Worm (Caenorhabditis elegans) whole organism, mixed stage, embryonic: Measurements from ENCODE around the gene fbxa-96.

Experiments used
- M03D4.4 ChIP-seq: sonication (generic microtip); optimal IDR thresholded peaks from 2 replicates; lab custom pipeline; 2017; ENCODE audit warnings: mild to moderate bottlenecking, missing genetic modification characterization, missing compliant biosample characterization
- bed-3 ChIP-seq: fragments of 200-800 bp; sonication (Bioruptor generic); optimal IDR thresholded peaks from 3 replicates; lab custom pipeline; 2018; ENCODE audit warnings: mild to moderate bottlenecking, missing genetic modification characterization, moderate library complexity, missing compliant biosample characterization
- blmp-1 ChIP-seq: fragments of 150-350 bp; optimal IDR thresholded peaks from 2 replicates; lab custom pipeline; 2014; ENCODE audit warnings: missing biosample characterization, missing genetic modification characterization
- ceh-39 ChIP-seq: fragments of 150-350 bp; optimal IDR thresholded peaks from 2 replicates; lab custom pipeline; 2014; ENCODE audit warnings: missing biosample characterization, missing genetic modification characterization
- ceh-43 ChIP-seq: fragments of 200-800 bp; sonication (Bioruptor generic); optimal IDR thresholded peaks from 2 replicates; lab custom pipeline; 2018; ENCODE audit warnings: mild to moderate bottlenecking, missing genetic modification characterization, moderate library complexity, missing compliant biosample characterization
- ceh-83 ChIP-seq: fragments of 200-800 bp; sonication (Bioruptor generic); optimal IDR thresholded peaks from 2 replicates; lab custom pipeline; 2018; ENCODE audit warnings: mild to moderate bottlenecking, missing genetic modification characterization, missing compliant biosample characterization
- ces-1 ChIP-seq: fragments of 150-350 bp; optimal IDR thresholded peaks from 2 replicates; lab custom pipeline; 2014; ENCODE audit warnings: missing biosample characterization, missing genetic modification reagents, missing genetic modification characterization
- cnd-1 ChIP-seq: fragments of 200-800 bp; sonication (Bioruptor generic); optimal IDR thresholded peaks from 2 replicates; lab custom pipeline; 2018; ENCODE audit warnings: mild to moderate bottlenecking, missing genetic modification characterization, missing compliant biosample characterization
- drap-1 ChIP-seq: fragments of 200-800 bp; sonication (Bioruptor generic); optimal IDR thresholded peaks from 3 replicates; lab custom pipeline; 2018; ENCODE audit warnings: mild to moderate bottlenecking, missing genetic modification characterization, missing compliant biosample characterization
- elt-1 ChIP-seq: sonication (generic microtip); optimal IDR thresholded peaks from 2 replicates; lab custom pipeline; 2017; ENCODE audit warnings: missing genetic modification characterization, mild to moderate bottlenecking, missing compliant biosample characterization, antibody characterized with exemption, moderate library complexity, borderline replicate concordance; ENCODE audit not compliant: insufficient read depth
- elt-3 ChIP-seq: fragments of 150-350 bp; optimal IDR thresholded peaks from 2 replicates; lab custom pipeline; 2014; ENCODE audit warnings: missing biosample characterization, missing genetic modification characterization
- flh-1 ChIP-seq: fragments of 200-800 bp; sonication (Bioruptor generic); optimal IDR thresholded peaks from 2 replicates; lab custom pipeline; 2018; ENCODE audit warnings: mild to moderate bottlenecking, missing genetic modification characterization, moderate library complexity, missing compliant biosample characterization
- ham-2 ChIP-seq: fragments of 200-800 bp; sonication (Bioruptor generic); optimal IDR thresholded peaks from 2 replicates; lab custom pipeline; 2018; ENCODE audit warnings: mild to moderate bottlenecking, missing genetic modification characterization, missing compliant biosample characterization
- hlh-1 ChIP-seq: fragments of 150-350 bp; optimal IDR thresholded peaks from 2 replicates; lab custom pipeline; 2014; ENCODE audit warnings: missing biosample characterization, missing genetic modification reagents, missing genetic modification characterization
- lin-13 ChIP-seq: fragments of 150-350 bp; optimal IDR thresholded peaks from 2 replicates; lab custom pipeline; 2014; ENCODE audit warnings: missing biosample characterization, missing genetic modification characterization
- lin-32 ChIP-seq: fragments of 200-800 bp; sonication (Bioruptor generic); optimal IDR thresholded peaks from 2 replicates; lab custom pipeline; 2018; ENCODE audit warnings: mild to moderate bottlenecking, missing genetic modification characterization, missing compliant biosample characterization
- lsy-2 ChIP-seq: fragments of 150-350 bp; optimal IDR thresholded peaks from 2 replicates; lab custom pipeline; 2014; ENCODE audit warnings: missing biosample characterization, missing genetic modification characterization
- mab-5 ChIP-seq: fragments of 150-350 bp; optimal IDR thresholded peaks from 2 replicates; lab custom pipeline; 2014; ENCODE audit warnings: missing biosample characterization, missing genetic modification characterization
- mep-1 ChIP-seq: fragments of 150-350 bp; optimal IDR thresholded peaks from 2 replicates; lab custom pipeline; 2017; ENCODE audit warnings: missing biosample characterization, missing genetic modification reagents, missing genetic modification characterization, inconsistent platforms
- mls-2 ChIP-seq: sonication (generic microtip); optimal IDR thresholded peaks from 2 replicates; lab custom pipeline; 2016; ENCODE audit warnings: mild to moderate bottlenecking, missing genetic modification characterization, moderate library complexity, missing compliant biosample characterization
- nhr-12 ChIP-seq: fragments of 150-350 bp; optimal IDR thresholded peaks from 2 replicates; lab custom pipeline; 2014; ENCODE audit warnings: missing biosample characterization, missing genetic modification characterization
- nhr-2 ChIP-seq: fragments of 150-350 bp; optimal IDR thresholded peaks from 2 replicates; lab custom pipeline; 2014; ENCODE audit warnings: missing biosample characterization, missing genetic modification characterization
- nhr-237 ChIP-seq: fragments of 150-350 bp; optimal IDR thresholded peaks from 2 replicates; lab custom pipeline; 2014; ENCODE audit warnings: missing biosample characterization, missing genetic modification characterization
- nhr-28 ChIP-seq: fragments of 150-350 bp; optimal IDR thresholded peaks from 2 replicates; lab custom pipeline; 2014; ENCODE audit warnings: missing biosample characterization, missing genetic modification characterization
- nhr-76 ChIP-seq: sonication (generic microtip); optimal IDR thresholded peaks from 2 replicates; lab custom pipeline; 2017; ENCODE audit warnings: missing biosample characterization, missing genetic modification characterization
- pha-4 ChIP-seq: fragments of 150-350 bp; optimal IDR thresholded peaks from 2 replicates; lab custom pipeline; 2018; ENCODE audit warnings: missing biosample characterization, missing genetic modification reagents, missing genetic modification characterization
- sem-2 ChIP-seq: fragments of 200-800 bp; sonication (Bioruptor generic); optimal IDR thresholded peaks from 2 replicates; lab custom pipeline; 2018; ENCODE audit warnings: mild to moderate bottlenecking, missing genetic modification characterization, missing compliant biosample characterization
- snpc-4 ChIP-seq: fragments of 150-350 bp; optimal IDR thresholded peaks from 2 replicates; lab custom pipeline; 2014; ENCODE audit warnings: missing biosample characterization, missing genetic modification characterization
- sptf-1 ChIP-seq: sonication (generic microtip); optimal IDR thresholded peaks from 2 replicates; lab custom pipeline; 2017; ENCODE audit warnings: mild to moderate bottlenecking, missing genetic modification characterization, moderate library complexity, missing compliant biosample characterization
- tbx-8 ChIP-seq: fragments of 200-800 bp; sonication (Bioruptor generic); optimal IDR thresholded peaks from 2 replicates; lab custom pipeline; 2018; ENCODE audit warnings: mild to moderate bottlenecking, missing genetic modification characterization, moderate library complexity, missing compliant biosample characterization
- unc-120 ChIP-seq: sonication (generic microtip); optimal IDR thresholded peaks from 2 replicates; lab custom pipeline; 2017; ENCODE audit warnings: missing genetic modification characterization, missing compliant biosample characterization; ENCODE audit not compliant: poor library complexity, severe bottlenecking
- unc-39 ChIP-seq: fragments of 150-350 bp; optimal IDR thresholded peaks from 2 replicates; lab custom pipeline; 2014; ENCODE audit warnings: missing biosample characterization, missing genetic modification characterization
- unc-62 ChIP-seq: fragments of 150-350 bp; optimal IDR thresholded peaks from 2 replicates; lab custom pipeline; 2014; ENCODE audit warnings: missing biosample characterization, missing genetic modification reagents, missing genetic modification characterization
- zip-8 ChIP-seq: fragments of 150-350 bp; optimal IDR thresholded peaks from 2 replicates; lab custom pipeline; 2014; ENCODE audit warnings: missing biosample characterization, missing genetic modification characterization
- ztf-11 ChIP-seq: fragments of 150-350 bp; optimal IDR thresholded peaks from 2 replicates; lab custom pipeline; 2014; ENCODE audit warnings: missing biosample characterization, missing genetic modification characterization

Gene fbxa-96

ce11 chrX:15041340-15041739, 18.9 kb downstream of the fbxa-96 start:
- TF ChIP-seq ces-1 (GFP tag; lab: Kevin White, UChicago) (peak; percentile 98), drap-1 (GFP tag; lab: Kevin White, UChicago) (no peak), zip-8 (tag; lab: Kevin White, UChicago) (no peak), ham-2 (GFP tag; lab: Kevin White, UChicago) (no peak), mep-1 (tag; lab: Kevin White, UChicago) (no peak), bed-3 (GFP tag; lab: Kevin White, UChicago) (no peak), ceh-39 (tag; lab: Kevin White, UChicago) (no peak)

ce11 chrX:15040552-15041080, 19.6 kb downstream of the fbxa-96 start, which contains the start of gene C18B12.4:
Gene C18B12.4, minus strand, starts transcription at chrX:15040602.
- TF ChIP-seq ceh-39 (tag; lab: Kevin White, UChicago): peak; percentile 65
- peak; percentile 99 for TF ChIP-seq hlh-1 (tag; lab: Kevin White, UChicago)
- peak; percentile 77 for TF ChIP-seq nhr-237 (tag; lab: Kevin White, UChicago)
- no peak for TF ChIP-seq snpc-4
- no peak for TF ChIP-seq sem-2
- peak; percentile 90 for TF ChIP-seq ham-2 (GFP tag; lab: Kevin White, UChicago)
- no peak for TF ChIP-seq ces-1 (GFP tag; lab: Kevin White, UChicago)
- TF ChIP-seq nhr-28: no peak
- TF ChIP-seq elt-3 (tag; lab: Kevin White, UChicago): peak; percentile 20
- TF ChIP-seq drap-1 (GFP tag; lab: Kevin White, UChicago): peak; percentile 74
- TF ChIP-seq pha-4: peak; percentile 92
- peak; percentile 72 for TF ChIP-seq cnd-1 (tag; lab: Kevin White, UChicago)
- no peak for TF ChIP-seq ceh-83 (GFP tag; lab: Kevin White, UChicago)
- peak; percentile 55 for TF ChIP-seq nhr-2 (tag; lab: Kevin White, UChicago)
- no peak for TF ChIP-seq bed-3 (GFP tag; lab: Kevin White, UChicago)
- peak; percentile 67 for TF ChIP-seq mls-2 (tag; lab: Kevin White, UChicago)
- peak; percentile 78 for TF ChIP-seq unc-62 (GFP tag; lab: Kevin White, UChicago)
- TF ChIP-seq elt-1 (tag; lab: Kevin White, UChicago): peak; percentile 28
- no peak for TF ChIP-seq nhr-76 (tag; lab: Kevin White, UChicago)
- peak; percentile 19 for TF ChIP-seq M03D4.4 (tag; lab: Kevin White, UChicago)
- no peak for TF ChIP-seq lin-32
- peak; percentile 59 for TF ChIP-seq lsy-2
- no peak for TF ChIP-seq zip-8 (tag; lab: Kevin White, UChicago)
- peak; percentile 12 for TF ChIP-seq unc-120 (tag; lab: Kevin White, UChicago)
- peak; percentile 77 for TF ChIP-seq sptf-1 (tag; lab: Kevin White, UChicago)
- TF ChIP-seq ztf-11 (tag; lab: Kevin White, UChicago): no peak
- TF ChIP-seq flh-1 (GFP tag; lab: Kevin White, UChicago): no peak
- no peak for TF ChIP-seq blmp-1
- TF ChIP-seq lin-13: peak; percentile 89
- TF ChIP-seq tbx-8: peak; percentile 22
- no peak for TF ChIP-seq nhr-12 (tag; lab: Kevin White, UChicago)
- TF ChIP-seq mab-5 (tag; lab: Kevin White, UChicago): no peak
- TF ChIP-seq mep-1 (tag; lab: Kevin White, UChicago): peak; percentile 78
- peak; percentile 92 for TF ChIP-seq unc-39 (tag; lab: Kevin White, UChicago)
- no peak for TF ChIP-seq ceh-43

ce11 chrX:15039696-15040212, 20.4 kb downstream of the fbxa-96 start:
- TF ChIP-seq M03D4.4 (tag; lab: Kevin White, UChicago): no peak
- TF ChIP-seq flh-1 (GFP tag; lab: Kevin White, UChicago): no peak
- no peak for TF ChIP-seq lin-32
- TF ChIP-seq snpc-4: no peak
- no peak for TF ChIP-seq nhr-12 (tag; lab: Kevin White, UChicago)
- no peak for TF ChIP-seq lsy-2
- TF ChIP-seq blmp-1: no peak
- TF ChIP-seq mls-2 (tag; lab: Kevin White, UChicago): no peak
- no peak for TF ChIP-seq ham-2 (GFP tag; lab: Kevin White, UChicago)
- no peak for TF ChIP-seq elt-1 (tag; lab: Kevin White, UChicago)
- TF ChIP-seq pha-4: no peak
- no peak for TF ChIP-seq lin-13
- TF ChIP-seq zip-8 (tag; lab: Kevin White, UChicago): no peak
- TF ChIP-seq bed-3 (GFP tag; lab: Kevin White, UChicago): no peak
- TF ChIP-seq tbx-8: no peak
- no peak for TF ChIP-seq hlh-1 (tag; lab: Kevin White, UChicago)
- TF ChIP-seq ces-1 (GFP tag; lab: Kevin White, UChicago): no peak
- no peak for TF ChIP-seq unc-39 (tag; lab: Kevin White, UChicago)
